Worm (Caenorhabditis elegans): ENCODE data around the gene R12B2.7.

Gene R12B2.7

ce11 chrIII:5835163-5835871 is 20.5 kb downstream of the R12B2.7 start (continued):
- peak; percentile 72 for TF ChIP-seq nhr-85 (tag)
- TF ChIP-seq elt-2 (tag; optimal IDR thresholded peaks at IDR 0.05), result peak; percentile 67
- TF ChIP-seq pax-3 (tag; optimal IDR thresholded peaks at IDR 0.05), result no peak
- no peak for TF ChIP-seq efl-1 (optimal IDR thresholded peaks at IDR 0.05)
- TF ChIP-seq efl-1 (GFP tag; optimal IDR thresholded peaks at IDR 0.05 in 1 of 2), result peak in 1 of 2 experiments; percentile 67

- no peak for TF ChIP-seq unc-62 (GFP tag; optimal IDR thresholded peaks at IDR 0.05)
- peak; percentile 55 for TF ChIP-seq lin-14 (GFP tag; optimal IDR thresholded peaks at IDR 0.05)
- no peak for TF ChIP-seq snpc-4 (tag; optimal IDR thresholded peaks at IDR 0.05)
- peak; percentile 38 for TF ChIP-seq ama-1 (optimal IDR thresholded peaks at IDR 0.05)
- TF ChIP-seq nhr-71 (tag; optimal IDR thresholded peaks at IDR 0.05), result peak; percentile 38
- TF ChIP-seq aly-2 (tag; optimal IDR thresholded peaks at IDR 0.05), result no peak
- TF ChIP-seq nhr-85 (tag), result peak; percentile 80
- TF ChIP-seq efl-1 (optimal IDR thresholded peaks at IDR 0.05), result no peak
- peak in 1 of 2 experiments; percentile 89 for TF ChIP-seq efl-1 (GFP tag; optimal IDR thresholded peaks at IDR 0.05 in 1 of 2)
- TF ChIP-seq ceh-82 (tag; optimal IDR thresholded peaks at IDR 0.05), result peak in 1 of 3 experiments; percentile 8
- TF ChIP-seq mep-1 (tag; optimal IDR thresholded peaks at IDR 0.05), result no peak
- peak; percentile 16 for TF ChIP-seq nhr-20 (tag; optimal IDR thresholded peaks at IDR 0.05)
These were observed 21.4 kb downstream of the R12B2.7 start for ce11 chrIII:5836261-5836660.

ce11 chrIII:5836816-5837215 is 22.0 kb downstream of the R12B2.7 start, which contains the start of gene W04D12.1:
W04D12.1 (plus strand) TSS chrIII:5836926.
- TF ChIP-seq zip-4 (GFP tag; optimal IDR thresholded peaks at IDR 0.05) (no peak), nhr-20 (tag; optimal IDR thresholded peaks at IDR 0.05) (peak; percentile 33), nhr-71 (tag; optimal IDR thresholded peaks at IDR 0.05) (peak; percentile 12), blmp-1 (tag; optimal IDR thresholded peaks at IDR 0.05) (peak; percentile 94), snu-23 (GFP tag; optimal IDR thresholded peaks at IDR 0.05) (peak; percentile 20), mep-1 (tag; optimal IDR thresholded peaks at IDR 0.05) (peak; percentile 56), tbx-2 (tag; optimal IDR thresholded peaks at IDR 0.05) (no peak), nhr-85 (tag) (peak; percentile 72), Y116A8C.19 (tag; optimal IDR thresholded peaks at IDR 0.05; ENCODE audit: borderline replicate concordance) (no peak), lin-35 (GFP tag; optimal IDR thresholded peaks at IDR 0.05) (peak in 1 of 2 experiments; percentile 35), C16A3.4 (tag; optimal IDR thresholded peaks at IDR 0.05) (no peak), C34B4.2 (tag; optimal IDR thresholded peaks at IDR 0.05) (no peak), lsy-2 (tag; optimal IDR thresholded peaks at IDR 0.05) (peak in 1 of 2 experiments; percentile 24), unc-130 (tag; optimal IDR thresholded peaks at IDR 0.05) (peak; percentile 6), alr-1 (tag; optimal IDR thresholded peaks at IDR 0.05; ENCODE audit: borderline replicate concordance) (no peak), lin-14 (GFP tag; optimal IDR thresholded peaks at IDR 0.05) (peak; percentile 21), efl-1 (optimal IDR thresholded peaks at IDR 0.05) (peak in 1 of 2 experiments; percentile 11), efl-1 (GFP tag; optimal IDR thresholded peaks at IDR 0.05 in 1 of 2) (no peak), rnt-1 (tag; optimal IDR thresholded peaks at IDR 0.05) (peak; percentile 15), skn-1 (tag; optimal IDR thresholded peaks at IDR 0.05) (peak; percentile 29)

- TF ChIP-seq C34B4.2 (tag; optimal IDR thresholded peaks at IDR 0.05), result no peak
- TF ChIP-seq jun-1 (tag; optimal IDR thresholded peaks at IDR 0.05), result no peak
- TF ChIP-seq F16B12.6 (tag; optimal IDR thresholded peaks at IDR 0.05), result no peak
- TF ChIP-seq aha-1 (tag; optimal IDR thresholded peaks at IDR 0.05), result no peak
- TF ChIP-seq lsy-2 (tag; optimal IDR thresholded peaks at IDR 0.05), result peak in 1 of 2 experiments; percentile 46
- TF ChIP-seq nhr-19 (GFP tag; conservative IDR thresholded peaks at IDR 0.05), result peak; percentile 46
- TF ChIP-seq ets-5 (GFP tag; IDR thresholded peaks at IDR 0.05), result no peak
- no peak for TF ChIP-seq aly-2 (tag; optimal IDR thresholded peaks at IDR 0.05)
- no peak for TF ChIP-seq pqm-1 (tag; optimal IDR thresholded peaks at IDR 0.05)
- TF ChIP-seq efl-1 (optimal IDR thresholded peaks at IDR 0.05), result peak in 1 of 2 experiments; percentile 1
- no peak for TF ChIP-seq efl-1 (GFP tag; optimal IDR thresholded peaks at IDR 0.05 in 1 of 2)
- no peak for TF ChIP-seq ceh-90 (tag; optimal IDR thresholded peaks at IDR 0.05)
- TF ChIP-seq hlh-4 (tag; optimal IDR thresholded peaks at IDR 0.05), result no peak
- TF ChIP-seq zag-1 (tag; optimal IDR thresholded peaks at IDR 0.05), result no peak
- TF ChIP-seq mab-9 (GFP tag; IDR thresholded peaks at IDR 0.05), result no peak
- no peak for TF ChIP-seq nhr-28 (tag; optimal IDR thresholded peaks at IDR 0.05)
- no peak for TF ChIP-seq egl-27 (tag; optimal IDR thresholded peaks at IDR 0.05)
- no peak for TF ChIP-seq fos-1 (tag; optimal IDR thresholded peaks at IDR 0.05)
- peak; percentile 66 for TF ChIP-seq tbx-2 (tag; optimal IDR thresholded peaks at IDR 0.05)
- TF ChIP-seq Y116A8C.19 (tag; optimal IDR thresholded peaks at IDR 0.05; ENCODE audit: borderline replicate concordance), result no peak
- TF ChIP-seq nhr-11 (tag; optimal IDR thresholded peaks at IDR 0.05), result no peak
- peak; percentile 52 for TF ChIP-seq C16A3.4 (tag; optimal IDR thresholded peaks at IDR 0.05)
- TF ChIP-seq dsc-1 (tag; optimal IDR thresholded peaks at IDR 0.05), result no peak
- no peak for TF ChIP-seq swsn-7 (tag; optimal IDR thresholded peaks at IDR 0.05)
These were observed 23.6 kb downstream of the R12B2.7 start for ce11 chrIII:5838159-5839046.

Data from whole organism, L1 larva.